Fruit fly (Drosophila melanogaster) whole organism, embryonic: ENCODE data around the gene CG42237.

ENCODE experiments used
- ATbp ChIP-seq: fragments of 200-800 bp; sonication (Bioruptor generic); optimal IDR thresholded peaks from 2 replicates; lab custom pipeline; 2017; ENCODE audit warnings: missing biosample characterization, mild to moderate bottlenecking, missing genetic modification characterization, missing genetic modification reagents
- B-H1 ChIP-seq: fragments of 200-800 bp; sonication (Bioruptor generic); IDR thresholded peaks from 3 replicates; pipeline ENCODE4 v1.3.6; 2022; ENCODE audit warnings: missing biosample characterization, missing genetic modification characterization
- CG10565 ChIP-seq: fragments of 200-800 bp; sonication (Bioruptor generic); optimal IDR thresholded peaks from 3 replicates; lab custom pipeline; 2016; ENCODE audit warnings: missing biosample characterization, mild to moderate bottlenecking, missing genetic modification characterization
- CG12071 ChIP-seq: fragments of 200-800 bp; sonication (Bioruptor generic); optimal IDR thresholded peaks from 3 replicates; lab custom pipeline; 2018; ENCODE audit warnings: missing biosample characterization, mild to moderate bottlenecking, missing genetic modification characterization
- CG12104 ChIP-seq: fragments of 200-800 bp; sonication (Bioruptor generic); optimal IDR thresholded peaks from 3 replicates; lab custom pipeline; 2016; ENCODE audit warnings: missing biosample characterization, missing genetic modification characterization
- CG13894 ChIP-seq: fragments of 200-800 bp; sonication (Bioruptor generic); optimal IDR thresholded peaks from 3 replicates; lab custom pipeline; 2018; ENCODE audit warnings: missing biosample characterization, mild to moderate bottlenecking, missing genetic modification characterization, moderate library complexity
- CG14860 ChIP-seq: fragments of 200-800 bp; sonication (Bioruptor generic); IDR thresholded peaks from 3 replicates; pipeline ENCODE4 v1.3.6; 2022; ENCODE audit warnings: missing biosample characterization, missing genetic modification characterization; ENCODE audit not compliant: partially characterized antibody
- CG15601 ChIP-seq: fragments of 200-800 bp; sonication (Bioruptor generic); optimal IDR thresholded peaks from 3 replicates; lab custom pipeline; 2019; ENCODE audit warnings: missing biosample characterization, mild to moderate bottlenecking, missing genetic modification characterization, moderate library complexity
- CG18011 ChIP-seq: fragments of 200-800 bp; sonication (Bioruptor generic); optimal IDR thresholded peaks from 2 replicates; lab custom pipeline; 2017; ENCODE audit warnings: missing biosample characterization, missing genetic modification characterization, mild to moderate bottlenecking, moderate library complexity, missing genotype
- CG1832 ChIP-seq: fragments of 200-800 bp; sonication (Bioruptor generic); optimal IDR thresholded peaks from 2 replicates; lab custom pipeline; 2017; ENCODE audit warnings: missing biosample characterization, mild to moderate bottlenecking, missing genetic modification characterization, inconsistent platforms
- CG2120 ChIP-seq: fragments of 200-800 bp; sonication (Bioruptor generic); optimal IDR thresholded peaks from 3 replicates; lab custom pipeline; 2016; ENCODE audit warnings: missing biosample characterization, missing genetic modification characterization
- CG30431 ChIP-seq: fragments of 200-800 bp; sonication (Bioruptor generic); optimal IDR thresholded peaks from 2 replicates; lab custom pipeline; 2017; ENCODE audit warnings: missing biosample characterization, missing genetic modification characterization
- CG31441 ChIP-seq: fragments of 200-800 bp; sonication (Bioruptor generic); IDR thresholded peaks from 2 replicates; pipeline ENCODE4 v1.3.6; 2022; ENCODE audit warnings: missing biosample characterization, missing genetic modification characterization
- CG33213 ChIP-seq: fragments of 200-800 bp; sonication (Bioruptor generic); optimal IDR thresholded peaks from 3 replicates; lab custom pipeline; 2016; ENCODE audit warnings: missing biosample characterization, missing genetic modification characterization
- CG34224 ChIP-seq: fragments of 200-800 bp; sonication (Bioruptor generic); IDR thresholded peaks from 3 replicates; pipeline ENCODE4 v1.3.6; 2022; ENCODE audit warnings: missing biosample characterization, missing genetic modification characterization; ENCODE audit not compliant: partially characterized antibody
- CG4282 ChIP-seq: fragments of 200-800 bp; sonication (Bioruptor generic); optimal IDR thresholded peaks from 2 replicates; lab custom pipeline; 2016; ENCODE audit warnings: missing biosample characterization, missing genetic modification characterization
- CG4424 ChIP-seq: fragments of 200-800 bp; sonication (Bioruptor generic); optimal IDR thresholded peaks from 3 replicates; lab custom pipeline; 2016; ENCODE audit warnings: missing biosample characterization, missing genetic modification characterization
- CG5245 ChIP-seq: fragments of 200-800 bp; sonication (Bioruptor generic); optimal IDR thresholded peaks from 3 replicates; lab custom pipeline; 2016; ENCODE audit warnings: missing biosample characterization, missing genetic modification characterization
- CG7839 ChIP-seq: fragments of 200-800 bp; sonication (Bioruptor generic); optimal IDR thresholded peaks from 3 replicates; lab custom pipeline; 2018; ENCODE audit warnings: missing biosample characterization, mild to moderate bottlenecking, missing genetic modification characterization, moderate library complexity
- CG7987 ChIP-seq: fragments of 200-800 bp; sonication (Bioruptor generic); optimal IDR thresholded peaks from 2 replicates; lab custom pipeline; 2018; ENCODE audit warnings: missing biosample characterization, mild to moderate bottlenecking, missing genetic modification characterization, moderate library complexity
- CG8478 ChIP-seq: fragments of >200 bp; optimal IDR thresholded peaks from 2 replicates; lab custom pipeline; 2018
- CG9797 ChIP-seq: fragments of 200-800 bp; sonication (Bioruptor generic); optimal IDR thresholded peaks from 3 replicates; lab custom pipeline; 2018; ENCODE audit warnings: missing biosample characterization, mild to moderate bottlenecking, missing genetic modification characterization
- CG9817 ChIP-seq: fragments of 200-800 bp; sonication (Bioruptor generic); optimal IDR thresholded peaks from 2 replicates; lab custom pipeline; 2018; ENCODE audit warnings: missing biosample characterization, mild to moderate bottlenecking, missing genetic modification characterization, moderate library complexity
- Camta ChIP-seq: fragments of 200-800 bp; sonication (Bioruptor generic); optimal IDR thresholded peaks from 2 replicates; lab custom pipeline; 2016; ENCODE audit warnings: missing biosample characterization, missing genetic modification characterization
- Dfd ChIP-seq, 2 experiments: fragments of >200 bp; optimal IDR thresholded peaks; 2 replicates each; lab custom pipeline; 2017; ENCODE audit warnings: missing biosample characterization in 2 of 2, missing genetic modification characterization in 2 of 2
- Fer1 ChIP-seq: fragments of 200-800 bp; sonication (Bioruptor generic); optimal IDR thresholded peaks from 2 replicates; lab custom pipeline; 2017; ENCODE audit warnings: missing biosample characterization, mild to moderate bottlenecking, missing genetic modification characterization
- Hr78 ChIP-seq, 2 experiments: fragments of 200-800 bp in 1 of 2; fragments of >200 bp in 1 of 2; sonication (Bioruptor generic) in 1 of 2; optimal IDR thresholded peaks; 2 replicates each; lab custom pipeline; 2017 to 2019; ENCODE audit warnings: missing biosample characterization in 2 of 2, missing genetic modification characterization in 2 of 2, mild to moderate bottlenecking in 1 of 2, moderate library complexity in 1 of 2
- Lhr ChIP-seq: fragments of 200-800 bp; sonication (Bioruptor generic); optimal IDR thresholded peaks from 3 replicates; lab custom pipeline; 2017; ENCODE audit warnings: mild to moderate bottlenecking, missing biosample characterization, missing genetic modification reagents, missing genetic modification characterization
- Mes4 ChIP-seq: fragments of 200-800 bp; sonication (Bioruptor generic); optimal IDR thresholded peaks from 2 replicates; lab custom pipeline; 2016; ENCODE audit warnings: missing biosample characterization, missing genetic modification characterization
- NK7.1 ChIP-seq: fragments of 200-800 bp; sonication (Bioruptor generic); optimal IDR thresholded peaks from 3 replicates; lab custom pipeline; 2016; ENCODE audit warnings: missing biosample characterization, missing genetic modification characterization
- Pdp1 ChIP-seq, 2 experiments: fragments of 200-800 bp; sonication (Bioruptor generic); optimal IDR thresholded peaks; 3 replicates each; lab custom pipeline; 2016; ENCODE audit warnings: missing biosample characterization in 2 of 2, missing genetic modification characterization in 2 of 2, mild to moderate bottlenecking in 1 of 2, moderate library complexity in 1 of 2
- Poxn ChIP-seq: fragments of 200-800 bp; sonication (Bioruptor generic); IDR thresholded peaks from 2 replicates; pipeline ENCODE4 v1.3.6; 2022; ENCODE audit warnings: missing biosample characterization, missing genetic modification characterization
- Ravus ChIP-seq: fragments of 200-800 bp; sonication (Bioruptor generic); IDR thresholded peaks from 2 replicates; pipeline ENCODE4 v1.3.6; 2022; ENCODE audit warnings: missing biosample characterization, missing genetic modification characterization
- Rx ChIP-seq: fragments of 200-800 bp; sonication (Bioruptor generic); IDR thresholded peaks from 2 replicates; pipeline ENCODE4 v1.3.6; 2022; ENCODE audit warnings: missing biosample characterization, missing genetic modification characterization
- ash1 ChIP-seq: fragments of 200-800 bp; sonication (Bioruptor generic); optimal IDR thresholded peaks from 2 replicates; lab custom pipeline; 2018; ENCODE audit warnings: missing biosample characterization, mild to moderate bottlenecking, missing genetic modification characterization
- az2 ChIP-seq: fragments of 200-800 bp; sonication (Bioruptor generic); optimal IDR thresholded peaks from 3 replicates; lab custom pipeline; 2016; ENCODE audit warnings: missing biosample characterization, missing genetic modification characterization
- btn ChIP-seq: fragments of 200-800 bp; sonication (Bioruptor generic); optimal IDR thresholded peaks from 2 replicates; lab custom pipeline; 2016; ENCODE audit warnings: missing biosample characterization, missing genetic modification characterization
- chm ChIP-seq: fragments of 200-800 bp; sonication (Bioruptor generic); IDR thresholded peaks from 2 replicates; pipeline ENCODE4 v1.3.6; 2022; ENCODE audit warnings: missing biosample characterization, missing genetic modification characterization
- dmrt11E ChIP-seq: fragments of 200-800 bp; sonication (Bioruptor generic); optimal IDR thresholded peaks from 3 replicates; lab custom pipeline; 2018; ENCODE audit warnings: missing biosample characterization, mild to moderate bottlenecking, missing genetic modification characterization, moderate library complexity
- h ChIP-seq: fragments of >200 bp; optimal IDR thresholded peaks from 2 replicates; lab custom pipeline; 2017
- her ChIP-seq: fragments of 200-800 bp; sonication (Bioruptor generic); optimal IDR thresholded peaks from 2 replicates; lab custom pipeline; 2016; ENCODE audit warnings: missing biosample characterization, missing genetic modification characterization
- mirr ChIP-seq: fragments of 200-800 bp; sonication (Bioruptor generic); optimal IDR thresholded peaks from 3 replicates; lab custom pipeline; 2018; ENCODE audit warnings: missing biosample characterization, mild to moderate bottlenecking, missing genetic modification characterization
- nerfin-1 ChIP-seq: fragments of 200-800 bp; sonication (Bioruptor generic); optimal IDR thresholded peaks from 3 replicates; lab custom pipeline; 2019; ENCODE audit warnings: missing biosample characterization, mild to moderate bottlenecking, missing genetic modification characterization, moderate library complexity
- pho ChIP-seq: fragments of 200-800 bp; sonication (Bioruptor generic); optimal IDR thresholded peaks from 2 replicates; lab custom pipeline; 2016; ENCODE audit warnings: missing biosample characterization, missing genetic modification characterization
- pros ChIP-seq: fragments of 200-800 bp; sonication (Bioruptor generic); optimal IDR thresholded peaks from 3 replicates; lab custom pipeline; 2019; ENCODE audit warnings: missing biosample characterization, mild to moderate bottlenecking, missing genetic modification characterization, moderate library complexity
- ssp ChIP-seq: fragments of 200-800 bp; sonication (Bioruptor generic); IDR thresholded peaks from 2 replicates; pipeline ENCODE4 v1.3.6; 2022; ENCODE audit warnings: missing biosample characterization, missing genetic modification characterization
- stwl ChIP-seq: fragments of 200-800 bp; sonication (Bioruptor generic); optimal IDR thresholded peaks from 3 replicates; lab custom pipeline; 2018; ENCODE audit warnings: missing biosample characterization, mild to moderate bottlenecking, missing genetic modification characterization, moderate library complexity
- vvl ChIP-seq: fragments of 200-800 bp; sonication (Bioruptor generic); IDR thresholded peaks from 2 replicates; pipeline ENCODE4 v1.3.6; 2022; ENCODE audit warnings: missing biosample characterization, missing genetic modification characterization
- wdn ChIP-seq: fragments of 200-800 bp; sonication (Bioruptor generic); IDR thresholded peaks from 2 replicates; pipeline ENCODE4 v1.3.6; 2022; ENCODE audit warnings: missing biosample characterization, missing genetic modification characterization
- wek ChIP-seq: fragments of 200-800 bp; sonication (Bioruptor generic); optimal IDR thresholded peaks from 3 replicates; lab custom pipeline; 2018; ENCODE audit warnings: missing biosample characterization, mild to moderate bottlenecking, missing genetic modification characterization, moderate library complexity
- zen ChIP-seq: fragments of 200-800 bp; sonication (Bioruptor generic); optimal IDR thresholded peaks from 3 replicates; lab custom pipeline; 2018; ENCODE audit warnings: missing biosample characterization, mild to moderate bottlenecking, missing genetic modification characterization, moderate library complexity
- zfh2 ChIP-seq: fragments of 200-800 bp; sonication (Bioruptor generic); optimal IDR thresholded peaks from 2 replicates; lab custom pipeline; 2016; ENCODE audit warnings: missing biosample characterization, missing genetic modification characterization

CG42237 gene

DNA sequence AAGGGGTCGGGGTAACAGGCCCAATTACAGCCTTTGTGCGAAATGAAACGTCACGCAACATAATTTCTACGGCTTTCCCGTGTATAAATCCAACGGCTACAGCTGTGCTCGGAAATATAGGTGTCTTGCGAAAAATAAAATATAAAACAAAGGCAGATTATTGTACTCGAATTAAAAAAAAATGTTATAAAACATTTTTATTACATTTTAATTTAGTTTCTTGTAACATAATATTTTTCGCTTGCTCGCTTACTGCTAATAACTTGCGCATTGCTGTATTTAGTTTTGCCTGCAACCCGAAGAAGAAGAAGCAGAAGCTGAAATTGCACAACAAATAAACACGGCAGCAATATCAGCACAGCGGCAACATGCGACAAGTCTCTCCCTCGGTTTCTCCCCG, 28.2 kb downstream of the CG42237 start (continued):
- TF ChIP-seq Rx (GFP tag; lab: Robert Waterston, UW) = peak; percentile 35; the same call in 1 of the 2 replicates
- peak; percentile 66 for TF ChIP-seq vvl (GFP tag; lab: Robert Waterston, UW)
- TF ChIP-seq CG31441 = peak; percentile 43; the same call in 1 of the 2 replicates
- no peak for TF ChIP-seq CG1832 (GFP tag; lab: Kevin White, UChicago)
- TF ChIP-seq CG33213 = no peak
- no peak for TF ChIP-seq CG9797 (GFP tag; lab: Kevin White, UChicago)
- TF ChIP-seq Mes4 (GFP tag; lab: Kevin White, UChicago) = no peak
- no peak for TF ChIP-seq CG12071 (GFP tag; lab: Kevin White, UChicago)
- no peak for TF ChIP-seq Ravus (GFP tag; lab: Robert Waterston, UW)
- TF ChIP-seq CG15601 = no peak
- no peak for TF ChIP-seq chm
- TF ChIP-seq CG8478 (lab: Kevin White, UChicago) = no peak
- TF ChIP-seq zen (tag; lab: Kevin White, UChicago) = peak; percentile 81
- no peak for TF ChIP-seq btn (GFP tag; lab: Kevin White, UChicago)
- no peak for TF ChIP-seq CG4424
- peak; percentile 7 for TF ChIP-seq CG9817
- TF ChIP-seq ash1 (GFP tag; lab: Kevin White, UChicago) = no peak
- no peak for TF ChIP-seq stwl (tag; lab: Kevin White, UChicago)
- TF ChIP-seq CG12104 (GFP tag; lab: Kevin White, UChicago) = no peak
- TF ChIP-seq CG7839 (tag; lab: Kevin White, UChicago) = peak; percentile 58
- TF ChIP-seq her (GFP tag; lab: Kevin White, UChicago) = no peak
- TF ChIP-seq Lhr = no peak
- no peak for TF ChIP-seq Fer1 (GFP tag; lab: Kevin White, UChicago)
- peak; percentile 34 for TF ChIP-seq az2 (GFP tag; lab: Kevin White, UChicago)
- no peak for TF ChIP-seq zfh2 (GFP tag; lab: Kevin White, UChicago)
- no peak for TF ChIP-seq CG5245 (GFP tag; lab: Kevin White, UChicago)
- peak in 1 of 2 experiments; percentile 21 for TF ChIP-seq Pdp1 (GFP tag; optimal IDR thresholded peaks at IDR 0.05; lab: Kevin White, UChicago)
- TF ChIP-seq wdn (GFP tag; lab: Robert Waterston, UW) = no peak
- TF ChIP-seq dmrt11E (tag; lab: Kevin White, UChicago) = peak; percentile 31
- no peak for TF ChIP-seq CG4282 (GFP tag; lab: Kevin White, UChicago)
- TF ChIP-seq CG14860 (GFP tag; lab: Robert Waterston, UW) = no peak
- TF ChIP-seq pho (GFP tag; lab: Kevin White, UChicago) = no peak
- no peak for TF ChIP-seq h (lab: Kevin White, UChicago)
- no peak for TF ChIP-seq CG10565 (GFP tag; lab: Kevin White, UChicago)
- TF ChIP-seq NK7.1 (GFP tag; lab: Kevin White, UChicago) = no peak
- peak; percentile 11 for TF ChIP-seq nerfin-1
- no peak for TF ChIP-seq ATbp (GFP tag; lab: Kevin White, UChicago)
- no peak for TF ChIP-seq ssp (GFP tag; lab: Robert Waterston, UW)
- no peak for TF ChIP-seq CG13894 (tag; lab: Kevin White, UChicago)
- TF ChIP-seq CG2120 (GFP tag; lab: Kevin White, UChicago) = no peak
- no peak for TF ChIP-seq mirr (GFP tag; lab: Kevin White, UChicago)
- no peak for TF ChIP-seq CG7987 (GFP tag; lab: Kevin White, UChicago)
- no peak for TF ChIP-seq Dfd (GFP tag; optimal IDR thresholded peaks at IDR 0.05; lab: Kevin White, UChicago)
- no peak for TF ChIP-seq Hr78 (GFP tag; optimal IDR thresholded peaks at IDR 0.05; lab: Kevin White, UChicago)
- no peak for TF ChIP-seq CG18011
- TF ChIP-seq wek (GFP tag; lab: Kevin White, UChicago) = no peak
- TF ChIP-seq Poxn = no peak
- no peak for TF ChIP-seq CG34224 (GFP tag; lab: Robert Waterston, UW)
- no peak for TF ChIP-seq Camta (GFP tag; lab: Kevin White, UChicago)
- no peak for TF ChIP-seq CG30431 (GFP tag; lab: Kevin White, UChicago)
- TF ChIP-seq pros (GFP tag; lab: Kevin White, UChicago) = no peak
- TF ChIP-seq B-H1 (GFP tag; lab: Robert Waterston, UW) = 0 out of 3 replicates have a peak, but pooled peaks have one; percentile 12
